Fruit fly (Drosophila melanogaster) whole organism, embryonic: ENCODE data around the gene CG13028.

Source experiments
- B-H2 ChIP-seq: fragments of 200-800 bp; sonication (Bioruptor generic); optimal IDR thresholded peaks from 2 replicates; lab custom pipeline; 2018; ENCODE audit warnings: missing biosample characterization, mild to moderate bottlenecking, missing genetic modification characterization
- CG1233 ChIP-seq: fragments of 200-800 bp; sonication (Bioruptor generic); optimal IDR thresholded peaks from 4 replicates; lab custom pipeline; 2018; ENCODE audit warnings: missing biosample characterization, mild to moderate bottlenecking, missing genetic modification characterization
- CG13424 ChIP-seq: fragments of 200-800 bp; sonication (Bioruptor generic); optimal IDR thresholded peaks from 2 replicates; lab custom pipeline; 2019; ENCODE audit warnings: missing biosample characterization, mild to moderate bottlenecking, missing genetic modification characterization, moderate library complexity
- CG1602 ChIP-seq: fragments of 200-800 bp; sonication (Bioruptor generic); optimal IDR thresholded peaks from 3 replicates; lab custom pipeline; 2016; ENCODE audit warnings: missing biosample characterization, missing genetic modification characterization
- CG16815 ChIP-seq: fragments of 200-800 bp; sonication (Bioruptor generic); optimal IDR thresholded peaks from 3 replicates; lab custom pipeline; 2017; ENCODE audit warnings: missing biosample characterization, mild to moderate bottlenecking, missing genetic modification characterization
- CG17361 ChIP-seq: fragments of 200-800 bp; sonication (Bioruptor generic); IDR thresholded peaks from 3 replicates; pipeline ENCODE4 v1.3.6; 2022; ENCODE audit warnings: missing biosample characterization, missing genetic modification characterization
- CG17385 ChIP-seq: fragments of 200-800 bp; sonication (Bioruptor generic); optimal IDR thresholded peaks from 3 replicates; lab custom pipeline; 2018; ENCODE audit warnings: missing biosample characterization, mild to moderate bottlenecking, missing genetic modification characterization
- CG17802 ChIP-seq: fragments of 200-800 bp; sonication (Bioruptor generic); optimal IDR thresholded peaks from 2 replicates; lab custom pipeline; 2018; ENCODE audit warnings: missing biosample characterization, mild to moderate bottlenecking, missing genetic modification characterization, moderate library complexity
- CG1792 ChIP-seq: fragments of 200-800 bp; sonication (Bioruptor generic); optimal IDR thresholded peaks from 2 replicates; lab custom pipeline; 2016; ENCODE audit warnings: missing biosample characterization, missing genetic modification characterization
- CG18764 ChIP-seq: fragments of 200-800 bp; sonication (Bioruptor generic); optimal IDR thresholded peaks from 3 replicates; lab custom pipeline; 2016; ENCODE audit warnings: missing biosample characterization, missing genetic modification characterization
- CG2678 ChIP-seq: fragments of 200-800 bp; sonication (Bioruptor generic); optimal IDR thresholded peaks from 3 replicates; lab custom pipeline; 2019; ENCODE audit warnings: missing biosample characterization, mild to moderate bottlenecking, missing genetic modification characterization, moderate library complexity
- CG30403 ChIP-seq: fragments of 200-800 bp; sonication (Bioruptor generic); optimal IDR thresholded peaks from 3 replicates; lab custom pipeline; 2016; ENCODE audit warnings: missing biosample characterization, missing genetic modification characterization
- CG31441 ChIP-seq: fragments of 200-800 bp; sonication (Bioruptor generic); IDR thresholded peaks from 2 replicates; pipeline ENCODE4 v1.3.6; 2022; ENCODE audit warnings: missing biosample characterization, missing genetic modification characterization
- CG33557 ChIP-seq: fragments of 200-800 bp; sonication (Bioruptor generic); optimal IDR thresholded peaks from 2 replicates; lab custom pipeline; 2019; ENCODE audit warnings: missing biosample characterization, mild to moderate bottlenecking, missing genetic modification characterization, moderate library complexity
- CG6254 ChIP-seq: fragments of 200-800 bp; sonication (Bioruptor generic); optimal IDR thresholded peaks from 3 replicates; lab custom pipeline; 2017; ENCODE audit warnings: mild to moderate bottlenecking, missing biosample characterization, missing genetic modification reagents, missing genetic modification characterization
- CG6272 ChIP-seq: fragments of 200-800 bp; sonication (Bioruptor generic); IDR thresholded peaks from 2 replicates; pipeline ENCODE4 v1.3.6; 2022; ENCODE audit warnings: missing biosample characterization, missing genetic modification characterization
- CG6689 ChIP-seq: fragments of 200-800 bp; sonication (Bioruptor generic); IDR thresholded peaks from 2 replicates; pipeline ENCODE4 v1.3.6; 2022; ENCODE audit warnings: missing biosample characterization, missing genetic modification characterization
- CG7839 ChIP-seq: fragments of 200-800 bp; sonication (Bioruptor generic); optimal IDR thresholded peaks from 3 replicates; lab custom pipeline; 2018; ENCODE audit warnings: missing biosample characterization, mild to moderate bottlenecking, missing genetic modification characterization, moderate library complexity
- CG7928 ChIP-seq: fragments of 200-800 bp; sonication (Bioruptor generic); optimal IDR thresholded peaks from 2 replicates; lab custom pipeline; 2017; ENCODE audit warnings: missing biosample characterization, mild to moderate bottlenecking, missing genetic modification characterization
- CG8359 ChIP-seq: fragments of 200-800 bp; sonication (Bioruptor generic); optimal IDR thresholded peaks from 2 replicates; lab custom pipeline; 2017; ENCODE audit warnings: missing biosample characterization, mild to moderate bottlenecking, missing genetic modification characterization, borderline replicate concordance
- CG8765 ChIP-seq: fragments of 200-800 bp; sonication (Bioruptor generic); IDR thresholded peaks from 2 replicates; pipeline ENCODE4 v1.3.6; 2022; ENCODE audit warnings: missing biosample characterization, missing genetic modification characterization
- CG9932 ChIP-seq: fragments of 200-800 bp; sonication (Bioruptor generic); IDR thresholded peaks from 2 replicates; pipeline ENCODE4 v1.3.6; 2022; ENCODE audit warnings: missing biosample characterization, missing genetic modification characterization
- CoRest ChIP-seq: fragments of 200-800 bp; sonication (Bioruptor generic); optimal IDR thresholded peaks from 3 replicates; lab custom pipeline; 2018; ENCODE audit warnings: missing biosample characterization, mild to moderate bottlenecking, missing genetic modification characterization, moderate library complexity
- D19B ChIP-seq: fragments of 200-800 bp; sonication (Bioruptor generic); optimal IDR thresholded peaks from 2 replicates; lab custom pipeline; 2017; ENCODE audit warnings: missing biosample characterization, mild to moderate bottlenecking, missing genetic modification characterization
- Hsf ChIP-seq: fragments of 200-800 bp; sonication (Bioruptor generic); optimal IDR thresholded peaks from 3 replicates; lab custom pipeline; 2016; ENCODE audit warnings: missing biosample characterization, missing genetic modification characterization
- Med ChIP-seq: fragments of 200-800 bp; sonication (Bioruptor generic); peaks from one replicate; lab custom pipeline; 2016; ENCODE audit warnings: missing biosample characterization, missing genetic modification characterization, mild to moderate bottlenecking, inconsistent platforms, moderate library complexity
- Pdp1 ChIP-seq, 2 experiments: fragments of 200-800 bp; sonication (Bioruptor generic); optimal IDR thresholded peaks; 3 replicates each; lab custom pipeline; 2016; ENCODE audit warnings: missing biosample characterization in 2 of 2, missing genetic modification characterization in 2 of 2, mild to moderate bottlenecking in 1 of 2, moderate library complexity in 1 of 2
- Sox102F ChIP-seq: fragments of 200-800 bp; sonication (Bioruptor generic); optimal IDR thresholded peaks from 2 replicates; lab custom pipeline; 2018; ENCODE audit warnings: missing biosample characterization, mild to moderate bottlenecking, missing genetic modification characterization, moderate library complexity
- Xbp1 ChIP-seq: fragments of 200-800 bp; sonication (Bioruptor generic); optimal IDR thresholded peaks from 3 replicates; lab custom pipeline; 2016; ENCODE audit warnings: missing biosample characterization, mild to moderate bottlenecking, missing genetic modification characterization
- aop ChIP-seq: fragments of 200-800 bp; sonication (Bioruptor generic); IDR thresholded peaks from 2 replicates; pipeline ENCODE4 v1.3.6; 2022; ENCODE audit warnings: missing biosample characterization, missing genetic modification characterization
- az2 ChIP-seq: fragments of 200-800 bp; sonication (Bioruptor generic); optimal IDR thresholded peaks from 3 replicates; lab custom pipeline; 2016; ENCODE audit warnings: missing biosample characterization, missing genetic modification characterization
- bab2 ChIP-seq: fragments of 200-800 bp; sonication (Bioruptor generic); optimal IDR thresholded peaks from 2 replicates; lab custom pipeline; 2016; ENCODE audit warnings: missing biosample characterization, missing genetic modification characterization
- bsh ChIP-seq, 2 experiments: fragments of 200-800 bp; sonication (Bioruptor generic); optimal IDR thresholded peaks; 2 replicates each; lab custom pipeline; 2017 to 2018; ENCODE audit warnings: mild to moderate bottlenecking in 2 of 2, missing biosample characterization in 2 of 2, missing genetic modification characterization in 2 of 2, moderate library complexity in 1 of 2
- dmrt11E ChIP-seq: fragments of 200-800 bp; sonication (Bioruptor generic); optimal IDR thresholded peaks from 3 replicates; lab custom pipeline; 2018; ENCODE audit warnings: missing biosample characterization, mild to moderate bottlenecking, missing genetic modification characterization, moderate library complexity
- esg ChIP-seq: fragments of 200-800 bp; sonication (Bioruptor generic); conservative IDR thresholded peaks from 2 replicates; pipeline ENCODE4 v1.3.6; 2022; ENCODE audit warnings: missing biosample characterization, missing genetic modification characterization
- ewg ChIP-seq: fragments of 200-800 bp; sonication (Bioruptor generic); optimal IDR thresholded peaks from 3 replicates; lab custom pipeline; 2017; ENCODE audit warnings: mild to moderate bottlenecking, missing biosample characterization, missing genetic modification reagents, missing genetic modification characterization
- gsb ChIP-seq: fragments of 200-800 bp; sonication (Bioruptor generic); IDR thresholded peaks from 2 replicates; pipeline ENCODE4 v1.3.6; 2022; ENCODE audit warnings: missing biosample characterization, missing genetic modification characterization
- lola ChIP-seq, 3 experiments: fragments of >200 bp in 2 of 3; fragments of 200-800 bp in 1 of 3; sonication (Bioruptor generic) in 1 of 3; optimal IDR thresholded peaks; 2 replicates each; lab custom pipeline; 2017 to 2019; ENCODE audit warnings: missing biosample characterization in 3 of 3, missing genetic modification characterization in 3 of 3, mild to moderate bottlenecking in 1 of 3, moderate library complexity in 1 of 3
- mld ChIP-seq: fragments of 200-800 bp; sonication (Bioruptor generic); IDR thresholded peaks from 3 replicates; pipeline ENCODE4 v1.3.6; 2022; ENCODE audit warnings: missing biosample characterization, missing genetic modification characterization; ENCODE audit not compliant: partially characterized antibody
- nau ChIP-seq: fragments of 200-800 bp; sonication (Bioruptor generic); optimal IDR thresholded peaks from 3 replicates; lab custom pipeline; 2017; ENCODE audit warnings: missing biosample characterization, mild to moderate bottlenecking, missing genetic modification characterization, missing genetic modification reagents
- org-1 ChIP-seq: fragments of 200-800 bp; sonication (Bioruptor generic); optimal IDR thresholded peaks from 2 replicates; lab custom pipeline; 2017; ENCODE audit warnings: missing biosample characterization, missing genetic modification characterization
- phol ChIP-seq: fragments of 200-800 bp; sonication (Bioruptor generic); optimal IDR thresholded peaks from 3 replicates; lab custom pipeline; 2018; ENCODE audit warnings: missing biosample characterization, mild to moderate bottlenecking, missing genetic modification characterization, moderate library complexity
- row ChIP-seq: fragments of 200-800 bp; sonication (Bioruptor generic); IDR thresholded peaks from 3 replicates; pipeline ENCODE4 v1.3.6; 2022; ENCODE audit warnings: missing biosample characterization, missing genetic modification characterization
- schlank ChIP-seq: fragments of 200-800 bp; sonication (Bioruptor generic); optimal IDR thresholded peaks from 2 replicates; lab custom pipeline; 2018; ENCODE audit warnings: missing biosample characterization, mild to moderate bottlenecking, missing genetic modification characterization
- sd ChIP-seq: fragments of 200-800 bp; sonication (Bioruptor generic); optimal IDR thresholded peaks from 3 replicates; lab custom pipeline; 2018; ENCODE audit warnings: missing biosample characterization, mild to moderate bottlenecking, missing genetic modification characterization, moderate library complexity
- sens ChIP-seq: fragments of 200-800 bp; sonication (Bioruptor generic); peaks from one replicate; lab custom pipeline; 2016; ENCODE audit warnings: missing biosample characterization, missing genetic modification characterization
- slbo ChIP-seq: fragments of 200-800 bp; sonication (Bioruptor generic); IDR thresholded peaks from 2 replicates; pipeline ENCODE4 v1.3.6; 2022; ENCODE audit warnings: missing biosample characterization, missing genetic modification characterization
- unpg ChIP-seq: fragments of 200-800 bp; sonication (Bioruptor generic); optimal IDR thresholded peaks from 3 replicates; lab custom pipeline; 2018; ENCODE audit warnings: missing biosample characterization, mild to moderate bottlenecking, missing genetic modification characterization, moderate library complexity
- zen ChIP-seq: fragments of 200-800 bp; sonication (Bioruptor generic); optimal IDR thresholded peaks from 3 replicates; lab custom pipeline; 2018; ENCODE audit warnings: missing biosample characterization, mild to moderate bottlenecking, missing genetic modification characterization, moderate library complexity

The CG13028 gene

DNA sequence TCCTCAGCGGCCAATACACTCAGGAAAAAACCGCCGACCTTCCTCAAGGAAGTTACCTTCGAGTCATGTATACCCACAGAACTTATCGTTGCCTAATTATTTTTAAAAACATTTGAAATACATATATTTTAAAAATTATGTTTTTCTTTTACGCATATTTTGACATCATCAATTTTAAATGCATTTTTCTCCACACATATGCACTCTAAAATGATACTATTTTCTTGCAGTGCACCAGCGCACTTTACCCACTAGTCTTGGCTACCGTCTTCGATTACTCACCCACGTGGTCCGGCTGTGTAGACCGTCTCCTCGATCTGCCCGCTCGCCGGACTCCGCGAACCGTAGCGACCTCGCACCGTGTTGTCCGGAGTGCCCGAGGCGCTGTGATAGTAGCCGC lies 18.3 kb downstream of the CG13028 start (continued):
- no peak for TF ChIP-seq CG17802
- no peak for TF ChIP-seq nau (GFP tag; lab: Kevin White, UChicago)
- TF ChIP-seq slbo = peak; percentile 21; the same call in 1 of the 2 replicates
- TF ChIP-seq CG13424 = peak; percentile 37
- no peak for TF ChIP-seq phol
- TF ChIP-seq CG16815 (GFP tag; lab: Kevin White, UChicago) = peak; percentile 21
- TF ChIP-seq az2 = peak; percentile 13
- no peak for TF ChIP-seq CG6272 (GFP tag; lab: Robert Waterston, UW)
- TF ChIP-seq CG6254 (GFP tag; lab: Kevin White, UChicago) = no peak
- peak; percentile 41 for TF ChIP-seq CoRest (tag; lab: Kevin White, UChicago)
- TF ChIP-seq Med (GFP tag; lab: Kevin White, UChicago) = peak; percentile 79
- TF ChIP-seq sd (tag; lab: Kevin White, UChicago) = no peak
- TF ChIP-seq CG1602 (GFP tag; lab: Kevin White, UChicago) = peak; percentile 1
- peak; percentile 38 for TF ChIP-seq CG9932 (GFP tag; lab: Robert Waterston, UW)
- peak; percentile 36 for TF ChIP-seq CG30403 (GFP tag; lab: Kevin White, UChicago)
- peak; percentile 19 for TF ChIP-seq zen (tag; lab: Kevin White, UChicago)
- peak; percentile 39 for TF ChIP-seq CG1233 (GFP tag; lab: Kevin White, UChicago)
- TF ChIP-seq CG33557 (GFP tag; lab: Kevin White, UChicago) = peak; percentile 21
- no peak for TF ChIP-seq mld
- no peak for TF ChIP-seq CG7928 (GFP tag; lab: Kevin White, UChicago)
- no peak for TF ChIP-seq B-H2 (GFP tag; lab: Kevin White, UChicago)
- TF ChIP-seq CG8765 (GFP tag; lab: Robert Waterston, UW) = no peak
- no peak for TF ChIP-seq aop (GFP tag; lab: Robert Waterston, UW)
- 0 out of 3 replicates have a peak, but pooled peaks have one; percentile 23 for TF ChIP-seq CG17361 (GFP tag; lab: Robert Waterston, UW)
- peak; percentile 4 for TF ChIP-seq ewg (GFP tag; lab: Kevin White, UChicago)
- TF ChIP-seq row (GFP tag; lab: Robert Waterston, UW) = peak; percentile 60
- TF ChIP-seq Sox102F (GFP tag; lab: Kevin White, UChicago) = peak; percentile 3
- no peak for TF ChIP-seq D19B (GFP tag; lab: Kevin White, UChicago)
- TF ChIP-seq CG2678 (tag; lab: Kevin White, UChicago) = peak; percentile 50
- peak in 1 of 2 experiments; percentile 48 for TF ChIP-seq bsh (GFP tag; optimal IDR thresholded peaks at IDR 0.05; lab: Kevin White, UChicago)
- peak; percentile 15 for TF ChIP-seq org-1 (GFP tag; lab: Kevin White, UChicago)
- no peak for TF ChIP-seq schlank
- peak; percentile 29 for TF ChIP-seq bab2
- no peak for TF ChIP-seq gsb
- 0 out of 2 replicates have a peak, but pooled peaks have one; percentile 10 for TF ChIP-seq CG31441 (GFP tag; lab: Robert Waterston, UW)
- TF ChIP-seq CG6689 (GFP tag; lab: Robert Waterston, UW) = peak; percentile 10; the same call in 1 of the 2 replicates
- peak; percentile 15 for TF ChIP-seq Hsf (GFP tag; lab: Kevin White, UChicago)
- no peak for TF ChIP-seq CG1792
- TF ChIP-seq CG17385 (GFP tag; lab: Kevin White, UChicago) = peak; percentile 6
- no peak for TF ChIP-seq CG18764
- peak in 1 of 2 experiments; percentile 36 for TF ChIP-seq Pdp1 (GFP tag; optimal IDR thresholded peaks at IDR 0.05; lab: Kevin White, UChicago)
- peak; percentile 9 for TF ChIP-seq CG8359
- peak; percentile 18 for TF ChIP-seq Xbp1 (GFP tag; lab: Kevin White, UChicago)
- TF ChIP-seq CG7839 = peak; percentile 42
- TF ChIP-seq dmrt11E (tag; lab: Kevin White, UChicago) = peak; percentile 43
- TF ChIP-seq sens (GFP tag; lab: Kevin White, UChicago) = peak; percentile 31
- peak; percentile 40 for TF ChIP-seq unpg (GFP tag; lab: Kevin White, UChicago)
- peak; percentile 21; the same call in 1 of the 2 replicates for TF ChIP-seq esg (GFP tag; lab: Robert Waterston, UW)
- peak in 1 of 3 experiments; percentile 37 for TF ChIP-seq lola (GFP tag; optimal IDR thresholded peaks at IDR 0.05; lab: Kevin White, UChicago)
